Fruit fly (Drosophila melanogaster): ENCODE measurements around the gene CG7702.

DNA sequence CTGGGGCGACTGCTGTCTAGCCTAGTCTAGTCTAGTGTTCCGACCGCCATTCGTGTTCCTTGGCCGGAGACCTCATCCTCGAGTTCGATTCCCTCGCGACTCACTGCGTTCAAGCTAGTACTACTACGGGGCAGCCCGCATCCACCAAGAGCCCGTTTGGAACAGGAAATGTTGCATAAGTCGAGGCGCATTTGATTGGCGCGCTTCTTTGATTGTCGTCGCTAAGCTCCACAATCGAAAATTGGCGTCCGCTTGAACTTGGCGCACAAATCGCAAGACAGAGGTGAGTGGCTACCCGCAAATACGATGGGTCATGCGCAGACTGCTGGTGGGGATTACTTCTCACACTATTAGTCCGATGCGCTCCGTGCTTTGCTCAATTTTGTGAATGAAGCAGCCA lies 11.9 kb downstream of the CG7702 start:
- no peak for TF ChIP-seq HLH106 (tag; optimal IDR thresholded peaks at IDR 0.05)
- no peak for TF ChIP-seq sv (GFP tag; optimal IDR thresholded peaks at IDR 0.05)
- TF ChIP-seq CrebA (GFP tag; optimal IDR thresholded peaks at IDR 0.05; ENCODE audit: borderline replicate concordance): no peak
- no peak for TF ChIP-seq GATAd (GFP tag; optimal IDR thresholded peaks at IDR 0.05)
- no peak for TF ChIP-seq OdsH (GFP tag; optimal IDR thresholded peaks at IDR 0.05)
- no peak for TF ChIP-seq br (GFP tag; optimal IDR thresholded peaks at IDR 0.05)
- TF ChIP-seq psq (GFP tag; optimal IDR thresholded peaks at IDR 0.05): no peak
- no peak for TF ChIP-seq fru (GFP tag; optimal IDR thresholded peaks at IDR 0.05)
- TF ChIP-seq lola (GFP tag; optimal IDR thresholded peaks at IDR 0.05): no peak
- no peak for TF ChIP-seq h (GFP tag; optimal IDR thresholded peaks at IDR 0.05)
- no peak for TF ChIP-seq pan (optimal IDR thresholded peaks at IDR 0.05)
- TF ChIP-seq jim (GFP tag; optimal IDR thresholded peaks at IDR 0.05): no peak

All from whole organism, wandering third instar larva.